Worm (Caenorhabditis elegans) whole organism, young adult: Measurements from ENCODE around the gene C17E7.12.

Source experiments
- B0336.3 ChIP-seq: fragments of 200-800 bp; sonication (Bioruptor generic); IDR thresholded peaks from 2 replicates; pipeline ENCODE4 v1.3.6; 2022; ENCODE audit warnings: missing genetic modification characterization, missing compliant biosample characterization
- C06A6.2 ChIP-seq: fragments of 200-800 bp; sonication (Bioruptor generic); conservative IDR thresholded peaks from 2 replicates; pipeline ENCODE4 v1.3.6; 2022; ENCODE audit warnings: missing genetic modification characterization, missing compliant biosample characterization
- C17E4.6 ChIP-seq: fragments of 200-800 bp; sonication (Bioruptor generic); IDR thresholded peaks from 2 replicates; pipeline ENCODE4 v1.3.6; 2022; ENCODE audit warnings: missing genetic modification reagents, missing genetic modification characterization, missing compliant biosample characterization
- D2030.7 ChIP-seq: fragments of 200-800 bp; sonication (Bioruptor generic); IDR thresholded peaks from 2 replicates; pipeline ENCODE4 v1.3.6; 2022; ENCODE audit warnings: missing genetic modification reagents, missing genetic modification characterization, missing compliant biosample characterization
- F49E8.2 ChIP-seq: sonication (generic microtip); optimal IDR thresholded peaks from 3 replicates; lab custom pipeline; 2017; ENCODE audit warnings: missing genetic modification characterization, mild to moderate bottlenecking, missing compliant biosample characterization, antibody characterized with exemption, moderate library complexity; ENCODE audit not compliant: insufficient read depth
- Y53F4B.3 ChIP-seq: fragments of 200-800 bp; sonication (Bioruptor generic); IDR thresholded peaks from 2 replicates; pipeline ENCODE4 v1.3.6; 2022; ENCODE audit warnings: missing genetic modification reagents, missing genetic modification characterization, missing compliant biosample characterization
- Y79H2A.3 ChIP-seq: fragments of 200-800 bp; sonication (Bioruptor generic); conservative IDR thresholded peaks from 2 replicates; pipeline ENCODE4 v1.3.6; 2022; ENCODE audit warnings: missing genetic modification reagents, missing genetic modification characterization, missing compliant biosample characterization
- ZK185.1 ChIP-seq: sonication (generic microtip); optimal IDR thresholded peaks from 2 replicates; lab custom pipeline; 2016; ENCODE audit warnings: mild to moderate bottlenecking, missing genetic modification characterization, missing compliant biosample characterization; ENCODE audit not compliant: poor library complexity, severe bottlenecking
- athp-1 ChIP-seq: sonication (generic microtip); optimal IDR thresholded peaks from 2 replicates; lab custom pipeline; 2017; ENCODE audit warnings: mild to moderate bottlenecking, missing genetic modification characterization, missing compliant biosample characterization
- attf-5 ChIP-seq: fragments of 200-800 bp; sonication (Bioruptor generic); optimal IDR thresholded peaks from 2 replicates; lab custom pipeline; 2018; ENCODE audit warnings: mild to moderate bottlenecking, missing genetic modification characterization, missing compliant biosample characterization
- bed-2 ChIP-seq: fragments of 200-800 bp; sonication (Bioruptor generic); IDR thresholded peaks from 2 replicates; pipeline ENCODE4 v1.3.6; 2022; ENCODE audit warnings: missing genetic modification reagents, missing genetic modification characterization, missing compliant biosample characterization
- ceh-58 ChIP-seq: fragments of 200-800 bp; sonication (Bioruptor generic); IDR thresholded peaks from 2 replicates; pipeline ENCODE4 v1.3.6; 2022; ENCODE audit warnings: missing genetic modification characterization, missing compliant biosample characterization
- ceh-79 ChIP-seq: sonication (generic microtip); optimal IDR thresholded peaks from 2 replicates; lab custom pipeline; 2017; ENCODE audit warnings: mild to moderate bottlenecking, missing genetic modification characterization, missing compliant biosample characterization
- ceh-91 ChIP-seq: fragments of 200-800 bp; sonication (Bioruptor generic); IDR thresholded peaks from 2 replicates; pipeline ENCODE4 v1.3.6; 2022; ENCODE audit warnings: missing genetic modification reagents, missing genetic modification characterization, missing compliant biosample characterization
- chd-7 ChIP-seq: sonication (generic microtip); optimal IDR thresholded peaks from 2 replicates; lab custom pipeline; 2016; ENCODE audit warnings: mild to moderate bottlenecking, missing genetic modification characterization, moderate library complexity, missing compliant biosample characterization
- ets-4 ChIP-seq: fragments of 200-800 bp; sonication (Bioruptor generic); optimal IDR thresholded peaks from 2 replicates; lab custom pipeline; 2018; ENCODE audit warnings: mild to moderate bottlenecking, missing genetic modification characterization, missing compliant biosample characterization
- hlh-26 ChIP-seq: fragments of 200-800 bp; sonication (Bioruptor generic); conservative IDR thresholded peaks from 2 replicates; pipeline ENCODE4 v1.3.6; 2022; ENCODE audit warnings: missing genetic modification reagents, missing genetic modification characterization, missing compliant biosample characterization
- hrde-1 ChIP-seq: sonication (generic microtip); optimal IDR thresholded peaks from 2 replicates; lab custom pipeline; 2016; ENCODE audit warnings: missing genetic modification characterization, mild to moderate bottlenecking, missing compliant biosample characterization, moderate library complexity, missing genotype, missing genetic modification reagents, borderline replicate concordance
- hsf-1 ChIP-seq: fragments of 200-800 bp; sonication (Bioruptor generic); IDR thresholded peaks from 2 replicates; pipeline ENCODE4 v1.3.6; 2022; ENCODE audit warnings: missing genetic modification reagents, missing genetic modification characterization, missing compliant biosample characterization
- let-607 ChIP-seq, 2 experiments: fragments of 200-800 bp in 1 of 2; sonication (Bioruptor generic) in 1 of 2; sonication (generic microtip) in 1 of 2; optimal IDR thresholded peaks; 2 replicates each; lab custom pipeline; 2016 to 2018; ENCODE audit warnings: mild to moderate bottlenecking in 2 of 2, missing compliant biosample characterization in 2 of 2, missing genetic modification characterization in 2 of 2, moderate library complexity in 2 of 2, missing genotype in 1 of 2
- lin-35 ChIP-seq, 3 experiments: fragments of 150-350 bp in 2 of 3; sonication (generic microtip) in 1 of 3; optimal IDR thresholded peaks; 2 replicates each; lab custom pipeline; 2014 to 2018; ENCODE audit warnings: missing biosample characterization in 3 of 3, missing genetic modification characterization in 3 of 3, missing genetic modification reagents in 3 of 3
- lsl-1 ChIP-seq: fragments of 200-800 bp; sonication (Bioruptor generic); optimal IDR thresholded peaks from 2 replicates; lab custom pipeline; 2018; ENCODE audit warnings: mild to moderate bottlenecking, missing genetic modification characterization, moderate library complexity, missing compliant biosample characterization
- madf-6 ChIP-seq: fragments of 200-800 bp; sonication (Bioruptor generic); IDR thresholded peaks from 2 replicates; pipeline ENCODE4 v1.3.6; 2022; ENCODE audit warnings: missing genetic modification reagents, missing genetic modification characterization, missing compliant biosample characterization
- madf-8 ChIP-seq: fragments of 200-800 bp; sonication (Bioruptor generic); conservative IDR thresholded peaks from 2 replicates; pipeline ENCODE4 v1.3.6; 2022; ENCODE audit warnings: missing genetic modification reagents, missing genetic modification characterization, missing compliant biosample characterization
- nfya-1 ChIP-seq: sonication (generic microtip); optimal IDR thresholded peaks from 2 replicates; lab custom pipeline; 2017; ENCODE audit warnings: antibody characterized with exemption, missing compliant biosample characterization, missing genetic modification characterization, borderline replicate concordance; ENCODE audit not compliant: insufficient read depth
- nhr-179 ChIP-seq: sonication (generic microtip); optimal IDR thresholded peaks from 2 replicates; lab custom pipeline; 2016; ENCODE audit warnings: mild to moderate bottlenecking, missing genetic modification characterization, missing compliant biosample characterization
- nhr-27 ChIP-seq: fragments of 200-800 bp; sonication (Bioruptor generic); optimal IDR thresholded peaks from 2 replicates; lab custom pipeline; 2018; ENCODE audit warnings: mild to moderate bottlenecking, missing genetic modification characterization, moderate library complexity, missing compliant biosample characterization
- nhr-90 ChIP-seq: sonication (generic microtip); optimal IDR thresholded peaks from 2 replicates; lab custom pipeline; 2016; ENCODE audit warnings: missing genotype, mild to moderate bottlenecking, missing genetic modification characterization, missing compliant biosample characterization
- rcor-1 ChIP-seq: fragments of 200-800 bp; sonication (Bioruptor generic); IDR thresholded peaks from 2 replicates; pipeline ENCODE4 v1.3.6; 2022; ENCODE audit warnings: missing genetic modification reagents, missing genetic modification characterization, missing compliant biosample characterization
- rec-8 ChIP-seq, 2 experiments: sonication (generic microtip); optimal IDR thresholded peaks; 2 replicates each; lab custom pipeline; 2016; ENCODE audit warnings: mild to moderate bottlenecking in 2 of 2, missing genetic modification characterization in 2 of 2, missing genetic modification reagents in 2 of 2, missing genotype in 2 of 2, missing biosample characterization in 1 of 2, missing compliant biosample characterization in 1 of 2, moderate library complexity in 1 of 2
- snpc-1.3 ChIP-seq: sonication (generic microtip); optimal IDR thresholded peaks from 2 replicates; lab custom pipeline; 2017; ENCODE audit warnings: missing genetic modification characterization, mild to moderate bottlenecking, missing compliant biosample characterization, antibody characterized with exemption, moderate library complexity, missing genotype, missing genetic modification reagents; ENCODE audit not compliant: insufficient read depth
- snpc-4 ChIP-seq, 5 experiments: fragments of 150-350 bp in 1 of 5; sonication (generic microtip) in 4 of 5; optimal IDR thresholded peaks; 2 replicates each; lab custom pipeline; 2014 to 2018; ENCODE audit warnings: missing genetic modification characterization in 5 of 5, missing biosample characterization in 3 of 5, antibody characterized with exemption in 2 of 5, mild to moderate bottlenecking in 2 of 5, missing compliant biosample characterization in 2 of 5, missing genotype in 2 of 5, moderate library complexity in 2 of 5, missing genetic modification reagents in 1 of 5
- unc-62 ChIP-seq: fragments of 150-350 bp; optimal IDR thresholded peaks from 2 replicates; lab custom pipeline; 2014; ENCODE audit warnings: missing biosample characterization, missing genetic modification reagents, missing genetic modification characterization
- ztf-3 ChIP-seq: fragments of 200-800 bp; sonication (Bioruptor generic); optimal IDR thresholded peaks from 2 replicates; lab custom pipeline; 2018; ENCODE audit warnings: mild to moderate bottlenecking, missing genetic modification characterization, missing compliant biosample characterization

The C17E7.12 gene

ce11 chrV:3884550-3884949 lies 7.3 kb downstream of the C17E7.12 start:
- TF ChIP-seq ceh-91 (GFP tag; lab: Robert Waterston, UW) (no peak), ztf-3 (no peak), let-607 (tag; optimal IDR thresholded peaks at IDR 0.05; lab: Kevin White, UChicago) (no peak), rec-8 (tag; optimal IDR thresholded peaks at IDR 0.05; lab: Kevin White, UChicago) (no peak), nhr-90 (tag; lab: Kevin White, UChicago) (no peak), hsf-1 (no peak), ceh-58 (GFP tag; lab: Robert Waterston, UW) (no peak), nfya-1 (tag; lab: Kevin White, UChicago) (no peak), attf-5 (GFP tag; lab: Kevin White, UChicago) (no peak), hrde-1 (tag; lab: Kevin White, UChicago) (no peak), lsl-1 (no peak), athp-1 (no peak), chd-7 (tag; lab: Kevin White, UChicago) (no peak), ceh-79 (tag; lab: Kevin White, UChicago) (no peak), rcor-1 (GFP tag; lab: Robert Waterston, UW) (no peak), D2030.7 (no peak), madf-6 (GFP tag; lab: Robert Waterston, UW) (no peak)

ce11 chrV:3878223-3878622 lies 13.6 kb downstream of the C17E7.12 start, which contains the start of gene nhr-159:
Gene nhr-159 (minus strand): TSS chrV:3878323.
- no peak for TF ChIP-seq madf-8 (GFP tag; lab: Robert Waterston, UW)
- no peak for TF ChIP-seq hlh-26 (GFP tag; lab: Robert Waterston, UW)

DNA sequence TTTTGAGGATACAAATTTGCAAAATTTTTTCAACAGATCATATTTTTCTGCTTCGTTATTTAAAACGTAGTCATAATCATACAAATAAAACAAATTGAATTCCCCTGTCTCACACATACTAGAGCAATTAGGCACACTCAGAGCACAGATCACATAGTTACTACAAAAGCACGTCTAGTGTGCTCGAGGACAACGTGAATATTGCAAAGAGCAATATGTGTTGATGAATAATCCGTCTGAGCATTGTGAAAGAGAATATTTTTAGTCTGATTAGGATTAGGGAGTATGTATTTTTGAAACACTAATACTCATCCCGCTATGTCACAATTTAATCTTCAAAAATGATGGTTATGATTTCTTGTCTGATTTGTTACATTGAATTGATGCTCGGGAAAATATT lies 14.6 kb downstream of the C17E7.12 start:
- TF ChIP-seq C06A6.2 (no peak), ets-4 (GFP tag; lab: Kevin White, UChicago) (no peak), F49E8.2 (tag; lab: Kevin White, UChicago) (no peak), bed-2 (GFP tag; lab: Robert Waterston, UW) (no peak), Y53F4B.3 (GFP tag; lab: Robert Waterston, UW) (no peak), snpc-1.3 (tag; lab: Kevin White, UChicago) (no peak), Y79H2A.3 (no peak), C17E4.6 (GFP tag; lab: Robert Waterston, UW) (no peak), hsf-1 (no peak), unc-62 (GFP tag; lab: Kevin White, UChicago) (no peak), nhr-179 (tag; lab: Kevin White, UChicago) (no peak), ZK185.1 (tag; lab: Kevin White, UChicago) (no peak), B0336.3 (GFP tag; lab: Robert Waterston, UW) (no peak), snpc-4 (GFP tag; optimal IDR thresholded peaks at IDR 0.05; lab: Kevin White, UChicago) (no peak), snpc-4 (tag; optimal IDR thresholded peaks at IDR 0.05; lab: Kevin White, UChicago) (no peak), lin-35 (GFP tag; optimal IDR thresholded peaks at IDR 0.05; lab: Kevin White, UChicago) (no peak), nhr-27 (tag; lab: Kevin White, UChicago) (no peak)
